Worm (Caenorhabditis elegans) whole organism, young adult: ENCODE data around the gene srp-3.

Experiments
- B0035.1 ChIP-seq: sonication (generic microtip); optimal IDR thresholded peaks from 2 replicates; lab custom pipeline; 2016; ENCODE audit warnings: missing genetic modification characterization, mild to moderate bottlenecking, missing compliant biosample characterization, missing genotype, missing genetic modification reagents
- B0336.3 ChIP-seq: fragments of 200-800 bp; sonication (Bioruptor generic); IDR thresholded peaks from 2 replicates; pipeline ENCODE4 v1.3.6; 2022; ENCODE audit warnings: missing genetic modification characterization, missing compliant biosample characterization
- C06A6.2 ChIP-seq: fragments of 200-800 bp; sonication (Bioruptor generic); conservative IDR thresholded peaks from 2 replicates; pipeline ENCODE4 v1.3.6; 2022; ENCODE audit warnings: missing genetic modification characterization, missing compliant biosample characterization
- F55B11.4 ChIP-seq: sonication (generic microtip); optimal IDR thresholded peaks from 2 replicates; lab custom pipeline; 2016; ENCODE audit warnings: missing compliant biosample characterization, missing genetic modification characterization, borderline replicate concordance; ENCODE audit not compliant: insufficient read depth
- F57A8.1 ChIP-seq: fragments of 200-800 bp; sonication (Bioruptor generic); optimal IDR thresholded peaks from 2 replicates; lab custom pipeline; 2018; ENCODE audit warnings: mild to moderate bottlenecking, missing genetic modification characterization, moderate library complexity, missing compliant biosample characterization
- F57C9.4 ChIP-seq: sonication (generic microtip); optimal IDR thresholded peaks from 2 replicates; lab custom pipeline; 2017; ENCODE audit warnings: mild to moderate bottlenecking, missing genetic modification characterization, missing compliant biosample characterization
- T26A5.8 ChIP-seq: sonication (generic microtip); optimal IDR thresholded peaks from 2 replicates; lab custom pipeline; 2016; ENCODE audit warnings: missing genetic modification characterization, missing compliant biosample characterization
- Y67H2A.10 ChIP-seq: fragments of 200-800 bp; sonication (Bioruptor generic); conservative IDR thresholded peaks from 2 replicates; pipeline ENCODE4 v1.3.6; 2022; ENCODE audit warnings: missing genetic modification reagents, missing genetic modification characterization, missing compliant biosample characterization
- Y95B8A.8 ChIP-seq: fragments of 200-800 bp; sonication (Bioruptor generic); IDR thresholded peaks from 2 replicates; pipeline ENCODE4 v1.3.6; 2022; ENCODE audit warnings: missing genetic modification reagents, missing genetic modification characterization, missing compliant biosample characterization
- akir-1 ChIP-seq: fragments of 200-800 bp; sonication (Bioruptor generic); optimal IDR thresholded peaks from 2 replicates; lab custom pipeline; 2018; ENCODE audit warnings: mild to moderate bottlenecking, missing genetic modification characterization, moderate library complexity, missing compliant biosample characterization
- ama-1 ChIP-seq, 3 experiments: fragments of 150-350 bp in 1 of 3; sonication (generic microtip) in 2 of 3; optimal IDR thresholded peaks; 2 replicates each; lab custom pipeline; 2014 to 2018; ENCODE audit warnings: missing biosample characterization in 2 of 3, missing genetic modification characterization in 2 of 3, missing genetic modification reagents in 2 of 3
- attf-5 ChIP-seq: fragments of 200-800 bp; sonication (Bioruptor generic); optimal IDR thresholded peaks from 2 replicates; lab custom pipeline; 2018; ENCODE audit warnings: mild to moderate bottlenecking, missing genetic modification characterization, missing compliant biosample characterization
- attf-6 ChIP-seq: fragments of 200-800 bp; sonication (Bioruptor generic); IDR thresholded peaks from 2 replicates; pipeline ENCODE4 v1.3.6; 2022; ENCODE audit warnings: missing genetic modification reagents, missing genetic modification characterization, missing compliant biosample characterization
- bed-2 ChIP-seq: fragments of 200-800 bp; sonication (Bioruptor generic); IDR thresholded peaks from 2 replicates; pipeline ENCODE4 v1.3.6; 2022; ENCODE audit warnings: missing genetic modification reagents, missing genetic modification characterization, missing compliant biosample characterization
- ceh-58 ChIP-seq: fragments of 200-800 bp; sonication (Bioruptor generic); IDR thresholded peaks from 2 replicates; pipeline ENCODE4 v1.3.6; 2022; ENCODE audit warnings: missing genetic modification characterization, missing compliant biosample characterization
- ceh-79 ChIP-seq: sonication (generic microtip); optimal IDR thresholded peaks from 2 replicates; lab custom pipeline; 2017; ENCODE audit warnings: mild to moderate bottlenecking, missing genetic modification characterization, missing compliant biosample characterization
- efl-1 ChIP-seq: fragments of 150-350 bp; optimal IDR thresholded peaks from 2 replicates; lab custom pipeline; 2014; ENCODE audit warnings: missing biosample characterization, missing genetic modification reagents, missing genetic modification characterization
- hrde-1 ChIP-seq: sonication (generic microtip); optimal IDR thresholded peaks from 2 replicates; lab custom pipeline; 2016; ENCODE audit warnings: missing genetic modification characterization, mild to moderate bottlenecking, missing compliant biosample characterization, moderate library complexity, missing genotype, missing genetic modification reagents, borderline replicate concordance
- let-526 ChIP-seq: fragments of 200-800 bp; sonication (Bioruptor generic); IDR thresholded peaks from 2 replicates; pipeline ENCODE4 v1.3.6; 2022; ENCODE audit warnings: missing genetic modification reagents, missing genetic modification characterization, missing compliant biosample characterization
- lin-26 ChIP-seq: fragments of 200-800 bp; sonication (Bioruptor generic); IDR thresholded peaks from 2 replicates; pipeline ENCODE4 v1.3.6; 2022; ENCODE audit warnings: missing genetic modification reagents, missing genetic modification characterization, missing compliant biosample characterization
- lin-35 ChIP-seq, 3 experiments: fragments of 150-350 bp in 2 of 3; sonication (generic microtip) in 1 of 3; optimal IDR thresholded peaks; 2 replicates each; lab custom pipeline; 2014 to 2018; ENCODE audit warnings: missing biosample characterization in 3 of 3, missing genetic modification characterization in 3 of 3, missing genetic modification reagents in 3 of 3
- mxl-1 ChIP-seq: sonication (generic microtip); optimal IDR thresholded peaks from 2 replicates; lab custom pipeline; 2016; ENCODE audit warnings: missing genetic modification characterization, missing compliant biosample characterization
- nfya-2 ChIP-seq: fragments of 200-800 bp; sonication (Bioruptor generic); IDR thresholded peaks from 2 replicates; pipeline ENCODE4 v1.3.6; 2022; ENCODE audit warnings: missing genetic modification reagents, missing genetic modification characterization, missing compliant biosample characterization
- nhr-80 ChIP-seq: sonication (generic microtip); optimal IDR thresholded peaks from 2 replicates; lab custom pipeline; 2016; ENCODE audit warnings: missing genetic modification characterization, missing compliant biosample characterization
- pbrm-1 ChIP-seq: fragments of 200-800 bp; sonication (Bioruptor generic); IDR thresholded peaks from 2 replicates; pipeline ENCODE4 v1.3.6; 2022; ENCODE audit warnings: missing genetic modification reagents, missing genetic modification characterization, missing compliant biosample characterization
- sdz-38 ChIP-seq: sonication (generic microtip); optimal IDR thresholded peaks from 2 replicates; lab custom pipeline; 2016; ENCODE audit warnings: missing genotype, missing genetic modification characterization, missing compliant biosample characterization
- snpc-3.4 ChIP-seq: sonication (generic microtip); optimal IDR thresholded peaks from 2 replicates; lab custom pipeline; 2017; ENCODE audit warnings: missing genetic modification characterization, mild to moderate bottlenecking, missing compliant biosample characterization, antibody characterized with exemption, moderate library complexity, missing genotype, missing genetic modification reagents
- snpc-4 ChIP-seq, 5 experiments: fragments of 150-350 bp in 1 of 5; sonication (generic microtip) in 4 of 5; optimal IDR thresholded peaks; 2 replicates each; lab custom pipeline; 2014 to 2018; ENCODE audit warnings: missing genetic modification characterization in 5 of 5, missing biosample characterization in 3 of 5, antibody characterized with exemption in 2 of 5, mild to moderate bottlenecking in 2 of 5, missing compliant biosample characterization in 2 of 5, missing genotype in 2 of 5, moderate library complexity in 2 of 5, missing genetic modification reagents in 1 of 5
- tbp1 ChIP-seq: fragments of 200-800 bp; sonication (Bioruptor generic); optimal IDR thresholded peaks from 2 replicates; lab custom pipeline; 2018; ENCODE audit warnings: mild to moderate bottlenecking, missing genetic modification characterization, missing compliant biosample characterization
- tlf-1 ChIP-seq: fragments of 200-800 bp; sonication (Bioruptor generic); optimal IDR thresholded peaks from 2 replicates; lab custom pipeline; 2018; ENCODE audit warnings: mild to moderate bottlenecking, missing genetic modification characterization, missing compliant biosample characterization
- zim-3 ChIP-seq: sonication (generic microtip); optimal IDR thresholded peaks from 2 replicates; lab custom pipeline; 2017; ENCODE audit warnings: mild to moderate bottlenecking, missing genetic modification characterization, moderate library complexity, missing compliant biosample characterization
- ztf-26 ChIP-seq: sonication (generic microtip); optimal IDR thresholded peaks from 2 replicates; lab custom pipeline; 2017; ENCODE audit warnings: missing genetic modification characterization, missing compliant biosample characterization

srp-3 gene

DNA sequence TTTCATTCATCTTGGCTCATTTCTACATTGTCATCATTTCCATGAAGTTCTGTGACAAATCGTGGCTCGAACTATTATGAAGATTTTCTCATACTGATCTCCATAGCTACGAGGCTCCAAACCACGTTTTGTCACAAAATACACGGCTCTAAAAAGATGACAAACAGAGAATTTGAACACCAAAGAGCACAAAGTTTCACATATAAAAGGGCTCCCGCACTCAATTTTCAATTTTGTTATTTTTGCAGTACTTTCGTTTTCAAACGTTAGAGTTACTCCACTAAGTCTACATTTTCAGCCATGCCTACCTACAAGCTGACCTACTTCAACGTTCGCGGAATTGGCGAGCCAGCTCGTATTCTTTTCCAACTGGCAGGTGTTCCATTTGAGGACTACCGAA, 12.7 kb downstream of the srp-3 start, which contains the start of gene gst-37 (continued):
- TF ChIP-seq lin-26 (GFP tag; lab: Robert Waterston, UW) (no peak), tlf-1 (no peak)

- TF ChIP-seq lin-35 (GFP tag; optimal IDR thresholded peaks at IDR 0.05; lab: Kevin White, UChicago): no peak
- TF ChIP-seq ama-1 (optimal IDR thresholded peaks at IDR 0.05; lab: Kevin White, UChicago): no peak
- no peak for TF ChIP-seq ama-1 (GFP tag; optimal IDR thresholded peaks at IDR 0.05; lab: Kevin White, UChicago)
- no peak for TF ChIP-seq B0035.1
- no peak for TF ChIP-seq ceh-58 (GFP tag; lab: Robert Waterston, UW)
Measured at ce11 chrV:1925487-1925886, 16.8 kb downstream of the srp-3 start, which contains the start of gene T06A1.1. T06A1.1 (minus strand) TSS chrV:1925587.

DNA sequence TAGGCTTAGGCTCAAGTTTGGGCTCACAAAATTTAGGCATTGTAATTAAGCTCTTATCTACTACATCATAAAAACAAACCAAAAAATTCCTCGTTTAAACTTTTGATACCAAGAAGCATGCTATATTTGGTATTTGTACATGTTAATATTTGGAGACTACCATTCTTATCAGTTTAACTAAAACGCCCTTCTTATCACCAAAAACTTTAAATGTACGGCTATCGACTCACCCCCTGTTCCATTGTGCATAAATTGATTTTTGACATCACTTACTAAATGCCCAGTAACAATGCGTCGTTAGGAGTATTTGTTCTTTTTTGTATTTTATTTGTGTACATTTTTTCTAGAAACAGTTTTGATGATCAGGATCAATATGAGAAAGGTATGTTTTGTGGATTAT, 18.4 kb downstream of the srp-3 start, which contains the start of gene T06A1.5:
T06A1.5 (plus strand) TSS at position 209 of the 400 bp plus-strand sequence.
- TF ChIP-seq nhr-80 (peak; percentile 74), Y95B8A.8 (GFP tag; lab: Robert Waterston, UW) (no peak)

DNA sequence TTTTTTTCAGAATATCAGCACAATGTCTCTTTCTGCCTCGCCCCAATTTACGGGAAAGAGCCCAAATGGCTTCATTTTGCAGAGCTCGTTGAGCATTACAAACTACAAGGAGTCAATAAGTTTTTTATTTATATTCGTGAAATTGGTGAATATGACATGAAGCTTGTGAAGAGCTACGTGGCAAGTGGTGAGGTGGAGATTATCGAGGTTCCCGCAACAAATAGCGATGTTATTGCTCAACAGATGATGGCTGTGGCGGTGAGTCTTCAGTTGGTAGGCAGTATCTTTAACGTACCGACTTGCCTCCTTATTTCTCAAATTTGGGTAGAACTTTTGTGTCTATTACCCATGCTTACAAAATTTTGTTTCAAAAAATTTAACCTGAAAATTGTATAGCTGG, 19.8 kb downstream of the srp-3 start:
- no peak for TF ChIP-seq attf-5 (GFP tag; lab: Kevin White, UChicago)
- no peak for TF ChIP-seq ceh-79
- no peak for TF ChIP-seq F57A8.1 (GFP tag; lab: Kevin White, UChicago)
- no peak for TF ChIP-seq efl-1 (GFP tag; lab: Kevin White, UChicago)

DNA sequence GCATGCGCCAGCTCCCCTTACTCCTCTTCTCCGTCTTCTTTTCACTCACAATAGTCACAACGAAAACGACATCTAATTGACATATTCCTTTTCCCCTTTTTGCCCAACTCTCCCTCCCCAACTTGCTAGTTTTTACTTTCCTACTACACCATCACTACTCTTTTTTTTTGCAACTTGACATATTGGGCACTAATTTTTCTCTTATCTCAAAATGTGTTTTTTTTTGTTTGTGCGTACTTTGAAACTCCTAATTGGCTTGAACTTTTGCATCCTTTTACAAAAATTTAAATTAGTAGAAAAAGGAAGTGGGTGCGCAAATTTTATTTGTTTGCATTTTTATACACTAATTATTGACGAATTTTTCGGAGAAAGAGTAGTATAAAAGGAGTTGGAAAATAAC, 26.9 kb downstream of the srp-3 start:
- TF ChIP-seq B0336.3 (GFP tag; lab: Robert Waterston, UW) (no peak), pbrm-1 (GFP tag; lab: Robert Waterston, UW) (no peak), snpc-4 (GFP tag; optimal IDR thresholded peaks at IDR 0.05; lab: Kevin White, UChicago) (no peak), snpc-4 (tag; optimal IDR thresholded peaks at IDR 0.05; lab: Kevin White, UChicago) (no peak), F57A8.1 (GFP tag; lab: Kevin White, UChicago) (no peak), Y67H2A.10 (GFP tag; lab: Robert Waterston, UW) (no peak), sdz-38 (no peak), let-526 (GFP tag; lab: Robert Waterston, UW) (no peak), T26A5.8 (no peak), F57C9.4 (tag; lab: Kevin White, UChicago) (no peak), mxl-1 (tag; lab: Kevin White, UChicago) (no peak)

DNA sequence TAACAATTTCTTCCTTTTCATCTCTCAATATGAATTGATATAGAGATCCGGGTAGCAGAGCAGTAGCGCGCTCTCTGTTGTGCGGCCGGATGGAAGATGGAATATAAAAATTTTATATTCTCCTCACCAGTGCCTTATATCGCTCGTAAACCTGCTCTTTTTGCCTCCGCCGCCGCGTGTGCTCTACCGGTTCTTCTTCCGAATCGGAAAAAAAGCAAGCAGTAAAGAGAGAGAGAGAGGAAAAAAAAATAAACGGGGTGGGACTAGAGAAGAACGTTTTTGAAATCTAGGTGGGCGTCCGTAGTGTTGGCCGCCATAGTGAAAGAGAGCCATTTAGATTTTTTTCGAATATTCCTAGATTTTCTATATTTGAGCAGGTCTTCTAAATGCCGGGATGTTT, 29.3 kb downstream of the srp-3 start, which contains the start of gene glb-25:
glb-25 (plus strand) TSS at position 301 of the 400 bp plus-strand sequence.
- TF ChIP-seq bed-2 (GFP tag; lab: Robert Waterston, UW) (no peak), F55B11.4 (no peak), nhr-80 (no peak), ztf-26 (tag; lab: Kevin White, UChicago) (no peak), F57C9.4 (tag; lab: Kevin White, UChicago) (no peak), T26A5.8 (no peak), hrde-1 (tag; lab: Kevin White, UChicago) (no peak), tbp1 (no peak), akir-1 (GFP tag; lab: Kevin White, UChicago) (no peak), nfya-2 (GFP tag; lab: Robert Waterston, UW) (no peak), attf-6 (GFP tag; lab: Robert Waterston, UW) (no peak), zim-3 (no peak), snpc-3.4 (no peak), C06A6.2 (no peak)
